Worm (Caenorhabditis elegans): ENCODE results near the gene F41C3.7.

F41C3.7 gene

DNA sequence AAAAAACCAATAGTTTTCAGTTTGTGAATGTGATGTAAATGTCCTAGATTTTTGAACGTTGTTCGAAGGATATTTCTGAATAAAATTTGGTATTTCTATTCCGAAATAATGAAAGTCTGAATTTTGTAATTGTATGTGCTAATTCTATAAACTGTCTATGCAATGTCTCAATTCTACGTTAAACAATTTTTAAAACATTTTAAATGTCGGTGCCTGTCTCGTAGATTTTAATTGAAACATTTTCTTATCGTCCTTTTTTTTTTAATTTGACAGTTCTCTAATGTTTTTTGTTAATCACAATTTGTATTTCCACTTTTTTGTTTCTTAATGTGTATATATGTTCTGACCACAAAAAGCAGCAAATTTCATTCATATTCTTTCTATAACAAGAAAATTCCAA, at the start of gene F41C3.7:
TSS of gene F41C3.7 (plus strand) at position 301 of the 400 bp plus-strand sequence.
- TF ChIP-seq W03F9.2 (tag; optimal IDR thresholded peaks at IDR 0.05): no peak
- TF ChIP-seq dao-5 (tag; optimal IDR thresholded peaks at IDR 0.05): no peak
- TF ChIP-seq him-1 (tag; optimal IDR thresholded peaks at IDR 0.05): no peak

DNA sequence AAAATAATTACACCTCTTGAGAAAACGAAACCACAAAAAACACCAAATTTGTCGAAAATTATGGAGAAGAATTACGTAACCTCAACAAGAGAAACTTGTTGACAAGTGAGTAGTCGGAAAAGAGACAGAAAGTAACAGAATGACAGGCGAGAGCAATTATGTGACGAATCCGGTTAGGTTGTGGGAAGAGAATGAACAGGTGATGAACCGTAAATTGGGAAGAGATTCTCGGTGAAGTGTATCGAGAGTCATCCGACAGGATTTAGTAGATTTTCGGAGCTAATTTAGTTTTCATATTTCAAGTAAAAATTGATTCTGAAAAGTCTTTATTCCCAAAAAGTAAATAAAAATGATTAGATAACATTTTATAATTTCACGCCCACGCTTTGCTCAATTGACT, 48.4 kb upstream of the F41C3.7 start, which contains the start of gene T05A7.7:
TSS of gene T05A7.7 (minus strand) at position 101 of the 400 bp plus-strand sequence.
- no peak for TF ChIP-seq dao-5 (tag; optimal IDR thresholded peaks at IDR 0.05)
- TF ChIP-seq him-1 (tag; optimal IDR thresholded peaks at IDR 0.05): no peak
- no peak for TF ChIP-seq W03F9.2 (tag; optimal IDR thresholded peaks at IDR 0.05)

DNA sequence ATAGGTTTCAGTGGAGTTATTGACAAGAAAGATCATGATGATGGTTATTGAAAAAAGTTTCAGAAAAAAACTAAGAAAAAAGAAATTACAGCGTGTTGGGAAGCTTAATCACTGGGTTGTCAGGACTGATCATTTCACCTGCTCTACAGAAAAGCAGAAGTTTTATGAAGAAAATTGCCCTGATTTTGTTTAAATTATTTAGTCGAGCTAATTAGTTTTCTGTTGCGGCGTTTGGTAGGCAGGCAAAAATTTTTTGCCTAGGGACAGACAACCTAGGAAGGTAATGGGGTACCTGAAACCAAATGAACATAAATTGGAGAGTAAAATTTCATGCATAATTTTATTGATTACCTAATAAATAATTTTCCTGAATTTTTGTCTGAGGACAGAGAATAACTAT, 46.1 kb upstream of the F41C3.7 start, which contains the start of gene sre-40:
TSS of gene sre-40 (minus strand) at position 101 of the 400 bp plus-strand sequence.
- TF ChIP-seq W03F9.2 (tag; optimal IDR thresholded peaks at IDR 0.05): no peak
- TF ChIP-seq dao-5 (tag; optimal IDR thresholded peaks at IDR 0.05): no peak
- no peak for TF ChIP-seq him-1 (tag; optimal IDR thresholded peaks at IDR 0.05)

DNA sequence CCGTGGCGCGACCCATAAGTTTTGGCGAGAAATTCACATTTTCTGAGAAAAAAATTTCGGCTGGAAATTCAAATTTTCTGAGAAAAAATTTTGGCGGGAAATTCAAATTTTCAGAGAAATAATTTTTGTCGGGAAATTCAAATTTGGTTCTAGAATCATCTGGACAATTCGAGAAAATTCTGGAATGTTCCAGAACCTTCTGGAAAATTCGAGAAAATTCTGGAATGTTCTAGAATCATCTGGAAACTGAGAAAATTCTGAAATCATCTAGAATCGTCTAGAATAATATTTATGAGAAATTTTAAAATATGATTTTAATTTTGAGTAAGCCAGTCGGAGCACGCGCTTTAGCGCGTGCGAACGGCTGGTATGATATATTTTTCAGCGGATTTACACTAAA, 45.0 kb upstream of the F41C3.7 start:
- TF ChIP-seq W03F9.2 (tag; optimal IDR thresholded peaks at IDR 0.05) (no peak), dao-5 (tag; optimal IDR thresholded peaks at IDR 0.05) (no peak), him-1 (tag; optimal IDR thresholded peaks at IDR 0.05) (no peak)

DNA sequence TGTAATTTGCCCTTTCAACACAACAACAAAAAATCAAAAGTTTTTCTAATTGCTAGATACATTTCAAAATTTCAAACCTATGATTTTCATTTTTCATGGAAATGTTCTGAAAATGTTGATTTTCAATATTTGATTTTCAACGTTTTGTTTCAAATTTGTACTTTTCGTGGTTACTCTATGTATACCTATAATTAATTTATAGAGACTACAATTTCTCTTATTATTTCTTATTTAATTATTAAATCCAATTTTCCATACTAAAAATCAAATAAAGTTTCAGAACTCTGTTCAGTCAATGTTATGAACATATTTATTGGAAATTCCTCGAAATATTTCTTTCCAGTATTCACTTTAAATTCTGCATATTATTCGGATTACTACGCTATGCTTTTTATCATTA, 42.9 kb upstream of the F41C3.7 start, which contains the start of gene sre-39:
TSS of gene sre-39 (plus strand) at position 301 of the 400 bp plus-strand sequence.
- TF ChIP-seq him-1 (tag; optimal IDR thresholded peaks at IDR 0.05) (no peak), dao-5 (tag; optimal IDR thresholded peaks at IDR 0.05) (no peak), W03F9.2 (tag; optimal IDR thresholded peaks at IDR 0.05) (no peak)

DNA sequence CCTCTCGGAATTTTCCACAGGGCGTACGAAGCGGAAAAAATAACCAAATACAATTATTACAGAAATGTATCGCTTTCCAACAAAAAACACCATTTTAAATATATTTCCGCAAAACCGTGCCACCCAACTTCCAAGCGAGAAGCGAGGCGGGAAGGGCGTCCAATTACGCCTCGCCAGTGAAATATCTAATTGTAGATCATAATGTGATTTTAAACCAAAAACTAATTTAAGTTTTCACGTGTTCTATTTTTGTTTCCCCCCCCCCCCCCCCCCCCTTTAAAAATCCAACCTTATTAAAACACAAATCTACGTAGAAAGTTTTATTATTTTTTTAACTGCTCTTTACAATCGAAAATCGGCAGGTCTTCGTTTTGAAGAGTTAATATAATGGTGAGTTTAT, 40.4 kb upstream of the F41C3.7 start, which contains the start of gene F10G7.12:
TSS of gene F10G7.12 (plus strand) at position 301 of the 400 bp plus-strand sequence.
- TF ChIP-seq him-1 (tag; optimal IDR thresholded peaks at IDR 0.05) (no peak), W03F9.2 (tag; optimal IDR thresholded peaks at IDR 0.05) (no peak), dao-5 (tag; optimal IDR thresholded peaks at IDR 0.05) (no peak)

DNA sequence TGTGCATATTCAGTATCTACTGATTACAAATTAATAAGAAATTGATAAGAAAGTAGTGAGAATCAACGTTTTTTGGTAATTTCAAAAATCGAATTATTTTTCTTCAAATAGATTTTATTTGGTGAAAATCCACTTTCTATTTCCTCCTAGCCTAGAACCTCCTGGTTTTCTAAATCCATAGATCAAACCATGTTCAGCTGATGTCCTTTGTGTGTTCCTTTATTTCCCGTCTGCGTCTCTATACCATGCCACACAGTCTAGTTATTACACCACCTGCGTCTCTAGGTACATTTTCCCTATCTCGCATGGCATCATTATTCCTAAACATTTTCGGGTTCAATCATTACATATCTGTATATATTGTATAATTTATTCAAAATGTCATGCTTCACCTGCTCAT, 36.7 kb upstream of the F41C3.7 start, which contains the start of gene F10G7.5:
TSS of gene F10G7.5 (plus strand) at position 286 of the 400 bp plus-strand sequence.
- no peak for TF ChIP-seq him-1 (tag; optimal IDR thresholded peaks at IDR 0.05)
- TF ChIP-seq W03F9.2 (tag; optimal IDR thresholded peaks at IDR 0.05): no peak
- no peak for TF ChIP-seq dao-5 (tag; optimal IDR thresholded peaks at IDR 0.05)

DNA sequence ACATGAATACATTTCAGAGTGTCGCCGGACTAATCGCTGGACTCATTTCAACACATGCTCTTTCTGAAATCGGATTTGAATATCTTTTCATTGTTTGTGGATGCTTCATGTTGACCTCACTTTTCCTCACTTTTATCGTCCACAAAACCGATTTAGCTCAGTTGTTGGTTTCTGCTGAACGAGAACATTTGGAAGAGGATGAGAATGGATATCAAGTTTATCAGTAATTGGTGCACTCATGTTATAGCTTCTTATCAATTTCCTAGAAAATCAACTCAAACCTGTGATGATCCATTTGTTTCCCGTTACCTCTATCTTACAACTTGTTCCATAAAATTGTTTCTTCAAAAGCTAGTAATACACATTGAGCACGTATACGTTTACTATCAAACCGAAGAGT, 33.8 kb upstream of the F41C3.7 start:
- no peak for TF ChIP-seq dao-5 (tag; optimal IDR thresholded peaks at IDR 0.05)

DNA sequence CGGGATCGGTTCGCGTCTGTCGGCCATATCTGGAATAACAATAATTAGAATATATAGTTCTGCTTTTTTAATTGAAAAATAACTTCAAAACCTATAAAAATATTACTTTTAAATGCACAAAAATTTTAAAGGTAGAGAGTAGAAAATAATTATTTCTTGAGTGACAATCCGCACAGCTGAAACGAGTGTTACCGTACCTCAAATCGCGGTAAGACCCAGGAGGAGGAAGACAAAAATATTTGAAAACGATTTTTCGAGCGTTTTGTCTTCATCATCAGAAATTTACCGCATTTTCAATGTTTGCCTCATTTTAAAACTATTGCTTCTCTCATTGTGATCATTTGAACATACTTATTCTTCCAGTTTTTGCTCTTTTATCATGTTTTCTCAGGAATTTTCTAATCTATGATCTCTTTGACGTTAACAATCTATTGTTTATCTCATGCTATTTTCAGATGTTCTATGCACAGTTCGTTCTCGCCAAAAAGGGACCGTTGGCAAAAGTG, 31.5 kb upstream of the F41C3.7 start, which contains the start of the genes rpn-5 and scc-1:
TSS of gene rpn-5 (minus strand) at position 162 of the 506 bp plus-strand sequence.
TSS of gene scc-1 (plus strand) at position 456 of the 506 bp plus-strand sequence.
- TF ChIP-seq him-1 (tag; optimal IDR thresholded peaks at IDR 0.05): no peak
- no peak for TF ChIP-seq dao-5 (tag; optimal IDR thresholded peaks at IDR 0.05)
- TF ChIP-seq W03F9.2 (tag; optimal IDR thresholded peaks at IDR 0.05): peak; percentile 61

DNA sequence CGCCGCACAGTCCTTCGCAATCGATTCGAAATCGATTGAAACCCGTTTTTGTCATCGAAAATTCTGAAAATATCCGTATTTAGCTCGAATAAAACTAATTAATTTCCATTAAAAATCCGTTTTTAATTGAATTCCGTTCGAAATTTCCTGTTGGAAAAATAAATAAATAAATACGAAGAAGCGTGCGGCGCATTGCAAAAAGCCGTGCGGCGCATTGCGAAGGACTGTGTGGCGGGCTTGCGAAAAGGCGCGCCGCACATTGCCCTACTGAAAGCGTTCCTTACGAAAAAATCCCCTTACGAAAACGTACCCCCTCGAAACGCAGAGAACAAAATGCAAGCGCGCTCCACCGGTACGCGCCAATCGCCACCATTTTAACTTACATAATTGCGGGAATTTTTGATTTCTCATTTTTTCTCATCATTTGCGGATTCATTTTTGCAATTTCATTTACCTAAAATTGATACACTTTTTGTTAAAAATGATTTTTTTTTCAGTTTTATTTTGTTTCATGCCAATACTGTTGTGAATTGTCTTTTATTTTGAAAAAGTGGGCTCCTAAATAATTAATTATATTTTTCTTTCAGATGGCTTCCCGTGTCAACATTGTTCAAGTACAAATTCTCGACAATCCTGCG, 28.2 kb upstream of the F41C3.7 start, which contains the start of gene unc-85:
TSS of gene unc-85 (plus strand) at position 588 of the 638 bp plus-strand sequence.
- TF ChIP-seq W03F9.2 (tag; optimal IDR thresholded peaks at IDR 0.05) (peak; percentile 8), him-1 (tag; optimal IDR thresholded peaks at IDR 0.05) (peak; percentile 34)

DNA sequence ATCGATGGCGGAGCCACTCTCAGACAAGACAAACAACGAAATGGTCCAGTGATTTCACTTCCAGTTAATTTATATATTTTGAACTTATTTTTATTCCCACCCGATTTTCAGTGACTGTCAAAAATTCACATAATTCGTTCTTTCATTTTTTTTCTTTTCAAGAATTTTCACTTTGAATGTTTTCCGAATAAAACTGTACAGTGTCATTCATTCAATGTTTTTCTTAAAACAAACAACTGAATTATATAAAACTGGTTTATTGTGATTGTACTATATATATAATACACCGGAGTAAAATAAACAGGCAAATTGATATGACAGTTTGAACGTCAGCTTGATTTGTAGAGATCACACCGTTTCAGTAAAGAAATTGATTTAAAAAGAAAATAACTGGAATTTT, 26.8 kb upstream of the F41C3.7 start:
- TF ChIP-seq W03F9.2 (tag; optimal IDR thresholded peaks at IDR 0.05): no peak
- no peak for TF ChIP-seq him-1 (tag; optimal IDR thresholded peaks at IDR 0.05)
- no peak for TF ChIP-seq dao-5 (tag; optimal IDR thresholded peaks at IDR 0.05)

DNA sequence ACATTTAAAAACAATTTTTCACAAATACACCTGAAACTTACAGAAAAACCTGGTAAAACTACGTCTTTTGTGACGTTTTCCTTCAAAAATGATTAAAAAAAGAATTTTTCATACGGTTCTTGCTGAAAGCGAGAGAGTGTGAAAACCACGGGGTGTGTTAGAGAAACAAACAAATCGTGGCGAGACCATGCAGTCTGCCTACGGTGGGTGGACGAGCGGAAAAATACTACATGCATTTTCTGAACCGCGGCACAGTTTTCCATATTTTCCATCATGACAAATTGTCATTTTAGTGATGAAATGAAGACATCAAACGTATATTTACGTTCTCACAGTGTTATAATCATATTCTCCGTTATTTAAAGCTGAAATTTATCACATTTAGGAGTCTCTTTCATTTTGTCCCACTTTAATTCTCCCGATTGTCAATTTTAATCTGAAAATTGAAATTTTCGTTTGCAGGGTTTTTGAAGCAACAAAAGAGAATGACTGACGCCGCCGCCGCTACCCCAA, 23.4 kb upstream of the F41C3.7 start, which contains the start of the genes F10G7.9 and tsn-1:
TSS of gene F10G7.9 (minus strand) at position 127 of the 513 bp plus-strand sequence.
TSS of gene tsn-1 (plus strand) at position 463 of the 513 bp plus-strand sequence.
- TF ChIP-seq dao-5 (tag; optimal IDR thresholded peaks at IDR 0.05): no peak
- peak; percentile 88 for TF ChIP-seq W03F9.2 (tag; optimal IDR thresholded peaks at IDR 0.05)
- TF ChIP-seq him-1 (tag; optimal IDR thresholded peaks at IDR 0.05): no peak

DNA sequence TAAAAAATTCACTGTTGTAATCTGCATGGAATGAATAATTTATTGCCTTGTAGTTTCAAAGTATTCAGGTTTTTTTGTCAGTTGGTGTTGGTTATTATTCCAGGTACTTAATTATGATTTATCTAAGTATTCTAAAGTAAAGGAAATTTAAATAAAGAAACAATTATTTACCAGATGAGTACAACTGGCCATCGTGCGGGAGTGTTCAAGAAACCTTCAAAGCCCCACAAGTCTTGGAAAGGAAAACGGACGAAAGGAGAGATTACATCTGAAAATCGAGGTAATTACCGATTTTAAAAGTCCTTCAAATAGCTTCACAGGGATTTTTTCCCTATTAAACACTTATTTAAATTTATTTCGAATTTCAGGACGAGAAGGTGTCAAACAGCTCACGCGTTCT, 19.7 kb upstream of the F41C3.7 start, which contains the start of gene tag-151:
TSS of gene tag-151 (plus strand) at position 158 of the 400 bp plus-strand sequence.
- no peak for TF ChIP-seq W03F9.2 (tag; optimal IDR thresholded peaks at IDR 0.05)
- no peak for TF ChIP-seq dao-5 (tag; optimal IDR thresholded peaks at IDR 0.05)
- TF ChIP-seq him-1 (tag; optimal IDR thresholded peaks at IDR 0.05): no peak

DNA sequence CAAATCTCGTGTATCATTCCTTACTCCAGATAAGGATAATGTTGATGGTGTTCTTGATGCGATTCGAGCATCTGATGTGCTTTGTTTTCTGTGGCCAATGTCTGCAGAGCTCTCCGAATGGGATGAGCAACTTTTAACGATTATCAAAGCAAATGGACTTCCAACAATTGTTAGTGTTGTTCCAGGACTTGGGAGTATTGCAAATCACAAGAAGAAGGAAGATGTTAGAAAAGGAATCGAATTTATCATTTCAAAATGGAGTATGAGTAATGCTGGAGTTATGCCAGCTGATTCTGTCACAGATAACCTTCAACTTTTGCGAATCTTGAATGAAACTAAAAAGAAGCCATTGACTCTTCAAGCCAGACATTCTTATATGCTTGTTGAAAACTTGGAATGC, 19.0 kb upstream of the F41C3.7 start:
- no peak for TF ChIP-seq W03F9.2 (tag; optimal IDR thresholded peaks at IDR 0.05)
